Fruit fly (Drosophila melanogaster) whole organism, embryonic: Measurements from ENCODE around the gene Pdzd8.
A peak's percentile ranks its signal among the peaks of the same experiment; 100 is the strongest.

ENCODE experiments used
- ATbp ChIP-seq: fragments of 200-800 bp; sonication (Bioruptor generic); optimal IDR thresholded peaks from 2 replicates; lab custom pipeline; 2017; ENCODE audit warnings: missing biosample characterization, mild to moderate bottlenecking, missing genetic modification characterization, missing genetic modification reagents
- Abd-B ChIP-seq: fragments of 200-800 bp; sonication (Bioruptor generic); optimal IDR thresholded peaks from 2 replicates; lab custom pipeline; 2018; ENCODE audit warnings: missing biosample characterization, mild to moderate bottlenecking, missing genetic modification characterization, moderate library complexity
- Ada2b ChIP-seq: fragments of 200-800 bp; sonication (Bioruptor generic); IDR thresholded peaks from 2 replicates; pipeline ENCODE4 v1.3.6; 2022; ENCODE audit warnings: missing biosample characterization, missing genetic modification characterization
- Blimp-1 ChIP-seq: fragments of 200-800 bp; sonication (Bioruptor generic); optimal IDR thresholded peaks from 3 replicates; lab custom pipeline; 2018; ENCODE audit warnings: missing biosample characterization, missing genetic modification characterization, mild to moderate bottlenecking, moderate library complexity, missing genetic modification reagents
- CG10209 ChIP-seq: fragments of 200-800 bp; sonication (Bioruptor generic); optimal IDR thresholded peaks from 3 replicates; lab custom pipeline; 2017; ENCODE audit warnings: missing biosample characterization, mild to moderate bottlenecking, missing genetic modification characterization, missing genetic modification reagents
- CG1024 ChIP-seq: fragments of 200-800 bp; sonication (Bioruptor generic); IDR thresholded peaks from 2 replicates; pipeline ENCODE4 v1.3.6; 2022; ENCODE audit warnings: missing biosample characterization, missing genetic modification characterization
- CG11085 ChIP-seq: fragments of 200-800 bp; sonication (Bioruptor generic); IDR thresholded peaks from 2 replicates; pipeline ENCODE4 v1.3.6; 2022; ENCODE audit warnings: missing biosample characterization, missing genetic modification characterization
- CG11560 ChIP-seq: fragments of 200-800 bp; sonication (Bioruptor generic); IDR thresholded peaks from 3 replicates; pipeline ENCODE4 v1.3.6; 2022; ENCODE audit warnings: missing biosample characterization, missing genetic modification characterization
- CG1233 ChIP-seq: fragments of 200-800 bp; sonication (Bioruptor generic); optimal IDR thresholded peaks from 4 replicates; lab custom pipeline; 2018; ENCODE audit warnings: missing biosample characterization, mild to moderate bottlenecking, missing genetic modification characterization
- CG1602 ChIP-seq: fragments of 200-800 bp; sonication (Bioruptor generic); optimal IDR thresholded peaks from 3 replicates; lab custom pipeline; 2016; ENCODE audit warnings: missing biosample characterization, missing genetic modification characterization
- CG16779 ChIP-seq: fragments of 200-800 bp; sonication (Bioruptor generic); IDR thresholded peaks from 2 replicates; pipeline ENCODE4 v1.3.6; 2022; ENCODE audit warnings: missing biosample characterization, missing genetic modification characterization
- CG17568 ChIP-seq: fragments of 200-800 bp; sonication (Bioruptor generic); optimal IDR thresholded peaks from 2 replicates; lab custom pipeline; 2018; ENCODE audit warnings: missing biosample characterization, mild to moderate bottlenecking, missing genetic modification characterization, moderate library complexity
- CG18476 ChIP-seq: fragments of 200-800 bp; sonication (Bioruptor generic); optimal IDR thresholded peaks from 2 replicates; lab custom pipeline; 2016; ENCODE audit warnings: missing biosample characterization, mild to moderate bottlenecking, missing genetic modification characterization
- CG31224 ChIP-seq: fragments of 200-800 bp; sonication (Bioruptor generic); IDR thresholded peaks from 2 replicates; pipeline ENCODE4 v1.3.6; 2022; ENCODE audit warnings: missing biosample characterization, missing genetic modification characterization
- CG32767 ChIP-seq: fragments of 200-800 bp; sonication (Bioruptor generic); IDR thresholded peaks from 2 replicates; pipeline ENCODE4 v1.3.6; 2022; ENCODE audit warnings: missing biosample characterization, missing genetic modification characterization
- CG42726 ChIP-seq: fragments of 200-800 bp; sonication (Bioruptor generic); IDR thresholded peaks from 2 replicates; pipeline ENCODE4 v1.3.6; 2022; ENCODE audit warnings: missing biosample characterization, missing genetic modification characterization; ENCODE audit not compliant: partially characterized antibody
- CG9727 ChIP-seq: fragments of 200-800 bp; sonication (Bioruptor generic); optimal IDR thresholded peaks from 3 replicates; lab custom pipeline; 2017; ENCODE audit warnings: missing biosample characterization, mild to moderate bottlenecking, missing genetic modification characterization
- Camta ChIP-seq: fragments of 200-800 bp; sonication (Bioruptor generic); optimal IDR thresholded peaks from 2 replicates; lab custom pipeline; 2016; ENCODE audit warnings: missing biosample characterization, missing genetic modification characterization
- D ChIP-seq, 2 experiments: fragments of 200-800 bp in 1 of 2; fragments of >200 bp in 1 of 2; sonication (Bioruptor generic) in 1 of 2; optimal IDR thresholded peaks; 2 replicates in 1 of 2; 3 replicates in 1 of 2; lab custom pipeline; 2017; ENCODE audit warnings: mild to moderate bottlenecking in 1 of 2, missing biosample characterization in 1 of 2, missing genetic modification characterization in 1 of 2, missing genetic modification reagents in 1 of 2
- Dip3 ChIP-seq: fragments of 200-800 bp; sonication (Bioruptor generic); optimal IDR thresholded peaks from 3 replicates; lab custom pipeline; 2016; ENCODE audit warnings: missing biosample characterization, missing genetic modification characterization
- GATAe ChIP-seq: fragments of 200-800 bp; sonication (Bioruptor generic); conservative IDR thresholded peaks from 2 replicates; pipeline ENCODE4 v1.3.6; 2022; ENCODE audit warnings: missing biosample characterization, missing genetic modification characterization
- Hey ChIP-seq: fragments of 200-800 bp; sonication (Bioruptor generic); optimal IDR thresholded peaks from 3 replicates; lab custom pipeline; 2018; ENCODE audit warnings: missing biosample characterization, mild to moderate bottlenecking, missing genetic modification characterization
- Hr3 ChIP-seq: fragments of 200-800 bp; sonication (Bioruptor generic); optimal IDR thresholded peaks from 3 replicates; lab custom pipeline; 2016; ENCODE audit warnings: missing biosample characterization, missing genetic modification characterization
- Hsf ChIP-seq: fragments of 200-800 bp; sonication (Bioruptor generic); optimal IDR thresholded peaks from 3 replicates; lab custom pipeline; 2016; ENCODE audit warnings: missing biosample characterization, missing genetic modification characterization
- Max ChIP-seq: fragments of 200-800 bp; sonication (Bioruptor generic); optimal IDR thresholded peaks from 2 replicates; lab custom pipeline; 2016; ENCODE audit warnings: missing biosample characterization, mild to moderate bottlenecking, missing genetic modification characterization
- Med ChIP-seq: fragments of 200-800 bp; sonication (Bioruptor generic); peaks from one replicate; lab custom pipeline; 2016; ENCODE audit warnings: missing biosample characterization, missing genetic modification characterization, mild to moderate bottlenecking, inconsistent platforms, moderate library complexity
- Mrtf ChIP-seq: fragments of 200-800 bp; sonication (Bioruptor generic); IDR thresholded peaks from 3 replicates; pipeline ENCODE4 v1.3.6; 2022; ENCODE audit warnings: missing biosample characterization, missing genetic modification characterization
- Opbp ChIP-seq: fragments of 200-800 bp; sonication (Bioruptor generic); IDR thresholded peaks from 3 replicates; pipeline ENCODE4 v1.3.6; 2022; ENCODE audit warnings: missing biosample characterization, missing genetic modification characterization; ENCODE audit not compliant: partially characterized antibody
- Sox102F ChIP-seq: fragments of 200-800 bp; sonication (Bioruptor generic); optimal IDR thresholded peaks from 2 replicates; lab custom pipeline; 2018; ENCODE audit warnings: missing biosample characterization, mild to moderate bottlenecking, missing genetic modification characterization, moderate library complexity
- Sry-β ChIP-seq: fragments of 200-800 bp; sonication (Bioruptor generic); optimal IDR thresholded peaks from 2 replicates; lab custom pipeline; 2018; ENCODE audit warnings: missing biosample characterization, mild to moderate bottlenecking, missing genetic modification characterization, moderate library complexity
- crol ChIP-seq: fragments of 200-800 bp; sonication (Bioruptor generic); IDR thresholded peaks from 2 replicates; pipeline ENCODE4 v1.3.6; 2022; ENCODE audit warnings: missing biosample characterization, missing genetic modification characterization
- crp ChIP-seq, 2 experiments: fragments of 200-800 bp; sonication (Bioruptor generic); optimal IDR thresholded peaks; 2 replicates in 1 of 2; 3 replicates in 1 of 2; lab custom pipeline; 2017; ENCODE audit warnings: missing biosample characterization in 2 of 2, missing genetic modification characterization in 2 of 2, mild to moderate bottlenecking in 1 of 2, moderate library complexity in 1 of 2
- cwo ChIP-seq: fragments of 200-800 bp; sonication (Bioruptor generic); optimal IDR thresholded peaks from 3 replicates; lab custom pipeline; 2017; ENCODE audit warnings: missing biosample characterization, missing genetic modification characterization, mild to moderate bottlenecking, moderate library complexity, missing genetic modification reagents
- da ChIP-seq: fragments of 200-800 bp; sonication (Bioruptor generic); optimal IDR thresholded peaks from 2 replicates; lab custom pipeline; 2016; ENCODE audit warnings: missing biosample characterization, missing genetic modification characterization
- dimm ChIP-seq: fragments of 200-800 bp; sonication (Bioruptor generic); IDR thresholded peaks from 2 replicates; pipeline ENCODE4 v1.3.6; 2022; ENCODE audit warnings: missing biosample characterization, missing genetic modification characterization
- ewg ChIP-seq: fragments of 200-800 bp; sonication (Bioruptor generic); optimal IDR thresholded peaks from 3 replicates; lab custom pipeline; 2017; ENCODE audit warnings: mild to moderate bottlenecking, missing biosample characterization, missing genetic modification reagents, missing genetic modification characterization
- fd3F ChIP-seq: fragments of 200-800 bp; sonication (Bioruptor generic); optimal IDR thresholded peaks from 2 replicates; lab custom pipeline; 2018; ENCODE audit warnings: missing biosample characterization, mild to moderate bottlenecking, missing genetic modification characterization, moderate library complexity
- gfzf ChIP-seq: fragments of 200-800 bp; sonication (Bioruptor generic); optimal IDR thresholded peaks from 2 replicates; lab custom pipeline; 2016; ENCODE audit warnings: missing biosample characterization, mild to moderate bottlenecking, missing genetic modification characterization, moderate library complexity
- grau ChIP-seq: fragments of 200-800 bp; optimal IDR thresholded peaks from 3 replicates; lab custom pipeline; 2019; ENCODE audit warnings: missing biosample characterization, mild to moderate bottlenecking, missing genetic modification characterization, moderate library complexity
- gro ChIP-seq: fragments of 200-800 bp; sonication (Bioruptor generic); optimal IDR thresholded peaks from 2 replicates; lab custom pipeline; 2016; ENCODE audit warnings: missing biosample characterization, missing genetic modification characterization
- ken ChIP-seq: fragments of 200-800 bp; sonication (Bioruptor generic); IDR thresholded peaks from 3 replicates; pipeline ENCODE4 v1.3.6; 2022; ENCODE audit warnings: missing biosample characterization, missing genetic modification characterization
- lola ChIP-seq, 3 experiments: fragments of >200 bp in 2 of 3; fragments of 200-800 bp in 1 of 3; sonication (Bioruptor generic) in 1 of 3; optimal IDR thresholded peaks; 2 replicates each; lab custom pipeline; 2017 to 2019; ENCODE audit warnings: missing biosample characterization in 3 of 3, missing genetic modification characterization in 3 of 3, mild to moderate bottlenecking in 1 of 3, moderate library complexity in 1 of 3
- pros ChIP-seq: fragments of 200-800 bp; sonication (Bioruptor generic); optimal IDR thresholded peaks from 3 replicates; lab custom pipeline; 2019; ENCODE audit warnings: missing biosample characterization, mild to moderate bottlenecking, missing genetic modification characterization, moderate library complexity
- so ChIP-seq: fragments of 200-800 bp; sonication (Bioruptor generic); IDR thresholded peaks from 3 replicates; pipeline ENCODE4 v1.3.6; 2022; ENCODE audit warnings: missing biosample characterization, missing genetic modification characterization
- sqz ChIP-seq: fragments of 200-800 bp; sonication (Bioruptor generic); optimal IDR thresholded peaks from 3 replicates; lab custom pipeline; 2018; ENCODE audit warnings: missing biosample characterization, mild to moderate bottlenecking, missing genetic modification characterization
- sr ChIP-seq: fragments of 200-800 bp; sonication (Bioruptor generic); IDR thresholded peaks from 3 replicates; pipeline ENCODE4 v1.3.6; 2022; ENCODE audit warnings: missing biosample characterization, missing genetic modification characterization
- wek ChIP-seq: fragments of 200-800 bp; sonication (Bioruptor generic); optimal IDR thresholded peaks from 3 replicates; lab custom pipeline; 2018; ENCODE audit warnings: missing biosample characterization, mild to moderate bottlenecking, missing genetic modification characterization, moderate library complexity
- z ChIP-seq: fragments of 200-800 bp; sonication (Bioruptor generic); IDR thresholded peaks from 3 replicates; pipeline ENCODE4 v1.3.6; 2022; ENCODE audit warnings: missing biosample characterization, missing genetic modification characterization
- zen2 ChIP-seq: fragments of 200-800 bp; sonication (Bioruptor generic); IDR thresholded peaks from 3 replicates; pipeline ENCODE4 v1.3.6; 2022; ENCODE audit warnings: missing biosample characterization, missing genetic modification characterization; ENCODE audit not compliant: partially characterized antibody

Pdzd8 gene

DNA sequence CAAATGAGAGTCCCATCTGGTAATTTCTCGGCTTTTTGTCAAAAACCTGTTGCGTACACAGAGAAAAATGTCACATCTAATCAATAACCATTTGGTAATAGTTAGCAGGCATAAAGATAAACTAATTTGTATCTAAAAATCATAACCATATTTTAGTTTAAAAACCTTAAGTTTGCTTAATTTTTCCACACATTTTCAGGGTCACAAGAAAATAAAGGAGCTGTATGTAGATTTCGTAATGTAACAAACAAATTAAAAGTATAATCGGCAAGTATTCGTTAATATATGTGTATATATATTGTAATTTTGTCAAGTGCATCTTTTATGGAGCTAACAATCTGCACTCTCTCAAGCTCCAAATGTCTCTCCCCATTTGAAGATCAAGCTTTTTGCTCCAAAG, 9.7 kb downstream of the Pdzd8 start (continued):
- TF ChIP-seq CG31224 (GFP tag; lab: Robert Waterston, UW): peak; percentile 81
- peak; percentile 93 for TF ChIP-seq Med
- TF ChIP-seq dimm: peak; percentile 67
- peak; percentile 32 for TF ChIP-seq pros (GFP tag; lab: Kevin White, UChicago)
- TF ChIP-seq CG17568: peak; percentile 86
- TF ChIP-seq cwo (GFP tag; lab: Kevin White, UChicago): peak; percentile 85
- peak; percentile 72 for TF ChIP-seq Max (GFP tag; lab: Kevin White, UChicago)
- TF ChIP-seq Camta (GFP tag; lab: Kevin White, UChicago): peak; percentile 84
- peak in 1 of 2 experiments; percentile 45 for TF ChIP-seq crp (GFP tag; optimal IDR thresholded peaks at IDR 0.05; lab: Kevin White, UChicago)
- TF ChIP-seq wek (GFP tag; lab: Kevin White, UChicago): peak; percentile 67
- TF ChIP-seq crol (GFP tag; lab: Robert Waterston, UW): peak; percentile 48
- TF ChIP-seq CG9727 (GFP tag; lab: Kevin White, UChicago): peak; percentile 83
- TF ChIP-seq gfzf (GFP tag; lab: Kevin White, UChicago): no peak
- peak; percentile 35; the same call in 1 of the 3 replicates for TF ChIP-seq sr (GFP tag; lab: Robert Waterston, UW)
- TF ChIP-seq CG42726: no peak
- no peak for TF ChIP-seq CG1024
- peak; percentile 81 for TF ChIP-seq Ada2b
- peak; percentile 88 for TF ChIP-seq CG10209 (GFP tag; lab: Kevin White, UChicago)
- TF ChIP-seq so: peak; percentile 86
- peak; percentile 77 for TF ChIP-seq sqz (GFP tag; lab: Kevin White, UChicago)
- peak; percentile 83 for TF ChIP-seq CG1602 (GFP tag; lab: Kevin White, UChicago)
- peak; percentile 90 for TF ChIP-seq Abd-B
- peak in 1 of 3 experiments; percentile 93 for TF ChIP-seq lola (GFP tag; optimal IDR thresholded peaks at IDR 0.05; lab: Kevin White, UChicago)
- peak; percentile 85 for TF ChIP-seq Hr3 (GFP tag; lab: Kevin White, UChicago)
- peak; percentile 19 for TF ChIP-seq Sry-β (GFP tag; lab: Kevin White, UChicago)
- TF ChIP-seq CG32767: peak; percentile 87
- TF ChIP-seq Sox102F (GFP tag; lab: Kevin White, UChicago): peak; percentile 93
- 0 out of 2 replicates have a peak, but pooled peaks have one; percentile 40 for TF ChIP-seq CG16779 (GFP tag; lab: Robert Waterston, UW)
- TF ChIP-seq ATbp (GFP tag; lab: Kevin White, UChicago): peak; percentile 85
- TF ChIP-seq GATAe (GFP tag; lab: Robert Waterston, UW): peak; percentile 64; the same call in 1 of the 2 replicates
- TF ChIP-seq D (optimal IDR thresholded peaks at IDR 0.05; lab: Kevin White, UChicago): no peak
- peak; percentile 82 for TF ChIP-seq D (GFP tag; optimal IDR thresholded peaks at IDR 0.05; lab: Kevin White, UChicago)
- peak; percentile 76; the same call in 2 of the 3 replicates for TF ChIP-seq Mrtf (GFP tag; lab: Robert Waterston, UW)
- peak; percentile 93 for TF ChIP-seq grau (tag; lab: Kevin White, UChicago)
- 0 out of 3 replicates have a peak, but pooled peaks have one; percentile 18 for TF ChIP-seq z (GFP tag; lab: Robert Waterston, UW)
- peak; percentile 34 for TF ChIP-seq Hey (tag; lab: Kevin White, UChicago)
- peak; percentile 79; the same call in 2 of the 3 replicates for TF ChIP-seq ken (GFP tag; lab: Robert Waterston, UW)
- TF ChIP-seq Hsf (GFP tag; lab: Kevin White, UChicago): peak; percentile 74
- peak; percentile 26 for TF ChIP-seq da (GFP tag; lab: Kevin White, UChicago)
- peak; percentile 68 for TF ChIP-seq CG11560 (tag; lab: Robert Waterston, UW)
- peak; percentile 91 for TF ChIP-seq Blimp-1 (GFP tag; lab: Kevin White, UChicago)
- TF ChIP-seq CG11085 (GFP tag; lab: Robert Waterston, UW): peak; percentile 59; the same call in 1 of the 2 replicates
- TF ChIP-seq zen2 (GFP tag; lab: Robert Waterston, UW): no peak
- TF ChIP-seq fd3F (GFP tag; lab: Kevin White, UChicago): peak; percentile 87
- peak; percentile 69 for TF ChIP-seq Dip3 (GFP tag; lab: Kevin White, UChicago)
- TF ChIP-seq ewg (GFP tag; lab: Kevin White, UChicago): peak; percentile 83
- TF ChIP-seq gro (GFP tag; lab: Kevin White, UChicago): peak; percentile 56
- TF ChIP-seq CG18476 (GFP tag; lab: Kevin White, UChicago): peak; percentile 68
- peak; percentile 87 for TF ChIP-seq CG1233 (GFP tag; lab: Kevin White, UChicago)
- no peak for TF ChIP-seq Opbp
